Fruit fly (Drosophila melanogaster) whole organism, embryonic: Measurements from ENCODE around the gene trx.

ENCODE experiments used
- Adf1 ChIP-seq: fragments of 200-800 bp; sonication (Bioruptor generic); IDR thresholded peaks from 2 replicates; pipeline ENCODE4 v1.3.6; 2022; ENCODE audit warnings: missing biosample characterization, missing genetic modification characterization
- Asciz ChIP-seq: fragments of 200-800 bp; sonication (Bioruptor generic); optimal IDR thresholded peaks from 2 replicates; lab custom pipeline; 2017; ENCODE audit warnings: missing biosample characterization, mild to moderate bottlenecking, missing genetic modification characterization, missing genetic modification reagents
- CG13123 ChIP-seq: fragments of 200-800 bp; sonication (Bioruptor generic); optimal IDR thresholded peaks from 2 replicates; lab custom pipeline; 2016; ENCODE audit warnings: missing biosample characterization, missing genetic modification characterization
- CG1529 ChIP-seq: fragments of 200-800 bp; sonication (Bioruptor generic); optimal IDR thresholded peaks from 3 replicates; lab custom pipeline; 2018; ENCODE audit warnings: missing biosample characterization, missing genetic modification characterization
- CG15479 ChIP-seq: fragments of 200-800 bp; sonication (Bioruptor generic); optimal IDR thresholded peaks from 3 replicates; lab custom pipeline; 2019; ENCODE audit warnings: missing biosample characterization, mild to moderate bottlenecking, missing genetic modification characterization, moderate library complexity
- CG1602 ChIP-seq: fragments of 200-800 bp; sonication (Bioruptor generic); optimal IDR thresholded peaks from 3 replicates; lab custom pipeline; 2016; ENCODE audit warnings: missing biosample characterization, missing genetic modification characterization
- CG17612 ChIP-seq: fragments of 200-800 bp; sonication (Bioruptor generic); IDR thresholded peaks from 2 replicates; pipeline ENCODE4 v1.3.6; 2022; ENCODE audit warnings: missing biosample characterization, missing genetic modification characterization
- CG17802 ChIP-seq: fragments of 200-800 bp; sonication (Bioruptor generic); optimal IDR thresholded peaks from 2 replicates; lab custom pipeline; 2018; ENCODE audit warnings: missing biosample characterization, mild to moderate bottlenecking, missing genetic modification characterization, moderate library complexity
- CG17829 ChIP-seq: fragments of 200-800 bp; optimal IDR thresholded peaks from 2 replicates; lab custom pipeline; 2019; ENCODE audit warnings: missing biosample characterization, mild to moderate bottlenecking, missing genetic modification characterization, moderate library complexity
- CG4404 ChIP-seq: fragments of 200-800 bp; sonication (Bioruptor generic); IDR thresholded peaks from 2 replicates; pipeline ENCODE4 v1.3.6; 2022; ENCODE audit warnings: missing biosample characterization, missing genetic modification characterization
- CG4617 ChIP-seq: fragments of 200-800 bp; sonication (Bioruptor generic); optimal IDR thresholded peaks from 3 replicates; lab custom pipeline; 2016; ENCODE audit warnings: missing biosample characterization, missing genetic modification characterization, borderline replicate concordance
- CG6272 ChIP-seq: fragments of 200-800 bp; sonication (Bioruptor generic); IDR thresholded peaks from 2 replicates; pipeline ENCODE4 v1.3.6; 2022; ENCODE audit warnings: missing biosample characterization, missing genetic modification characterization
- CG7372 ChIP-seq: fragments of 200-800 bp; sonication (Bioruptor generic); IDR thresholded peaks from 2 replicates; pipeline ENCODE4 v1.3.6; 2022; ENCODE audit warnings: missing biosample characterization, missing genetic modification characterization
- CkIIα-i1 ChIP-seq: fragments of 200-800 bp; sonication (Bioruptor generic); IDR thresholded peaks from 2 replicates; pipeline ENCODE4 v1.3.6; 2022; ENCODE audit warnings: missing biosample characterization, missing genetic modification characterization
- Deaf1 ChIP-seq: fragments of 200-800 bp; optimal IDR thresholded peaks from 3 replicates; lab custom pipeline; 2019; ENCODE audit warnings: missing biosample characterization, mild to moderate bottlenecking, missing genetic modification characterization, moderate library complexity
- Dp ChIP-seq: fragments of 200-800 bp; sonication (Bioruptor generic); optimal IDR thresholded peaks from 2 replicates; lab custom pipeline; 2018; ENCODE audit warnings: missing biosample characterization, mild to moderate bottlenecking, missing genetic modification characterization, moderate library complexity
- Fer2 ChIP-seq: fragments of 200-800 bp; sonication (Bioruptor generic); optimal IDR thresholded peaks from 2 replicates; lab custom pipeline; 2018; ENCODE audit warnings: missing biosample characterization, mild to moderate bottlenecking, missing genetic modification characterization, moderate library complexity
- Hsf ChIP-seq: fragments of 200-800 bp; sonication (Bioruptor generic); optimal IDR thresholded peaks from 3 replicates; lab custom pipeline; 2016; ENCODE audit warnings: missing biosample characterization, missing genetic modification characterization
- Lhr ChIP-seq: fragments of 200-800 bp; sonication (Bioruptor generic); optimal IDR thresholded peaks from 3 replicates; lab custom pipeline; 2017; ENCODE audit warnings: mild to moderate bottlenecking, missing biosample characterization, missing genetic modification reagents, missing genetic modification characterization
- MBD-R2 ChIP-seq: fragments of 200-800 bp; sonication (Bioruptor generic); IDR thresholded peaks from 2 replicates; pipeline ENCODE4 v1.3.6; 2022; ENCODE audit warnings: missing biosample characterization, missing genetic modification characterization
- Mad ChIP-seq: fragments of 200-800 bp; sonication (Bioruptor generic); optimal IDR thresholded peaks from 2 replicates; lab custom pipeline; 2016; ENCODE audit warnings: missing biosample characterization, missing genetic modification characterization
- Mes4 ChIP-seq: fragments of 200-800 bp; sonication (Bioruptor generic); optimal IDR thresholded peaks from 2 replicates; lab custom pipeline; 2016; ENCODE audit warnings: missing biosample characterization, missing genetic modification characterization
- Oli ChIP-seq: fragments of 200-800 bp; sonication (Bioruptor generic); optimal IDR thresholded peaks from 2 replicates; lab custom pipeline; 2018; ENCODE audit warnings: missing biosample characterization, mild to moderate bottlenecking, missing genetic modification characterization, moderate library complexity
- Poxn ChIP-seq: fragments of 200-800 bp; sonication (Bioruptor generic); IDR thresholded peaks from 2 replicates; pipeline ENCODE4 v1.3.6; 2022; ENCODE audit warnings: missing biosample characterization, missing genetic modification characterization
- Usf ChIP-seq: fragments of 200-800 bp; sonication (Bioruptor generic); optimal IDR thresholded peaks from 2 replicates; lab custom pipeline; 2017; ENCODE audit warnings: missing genotype, missing biosample characterization, missing genetic modification characterization
- ap ChIP-seq: fragments of 200-800 bp; sonication (Bioruptor generic); IDR thresholded peaks from 2 replicates; pipeline ENCODE4 v1.3.6; 2022; ENCODE audit warnings: missing biosample characterization, missing genetic modification characterization
- bsh ChIP-seq, 2 experiments: fragments of 200-800 bp; sonication (Bioruptor generic); optimal IDR thresholded peaks; 2 replicates each; lab custom pipeline; 2017 to 2018; ENCODE audit warnings: mild to moderate bottlenecking in 2 of 2, missing biosample characterization in 2 of 2, missing genetic modification characterization in 2 of 2, moderate library complexity in 1 of 2
- chinmo ChIP-seq: fragments of 200-800 bp; sonication (Bioruptor generic); IDR thresholded peaks from 4 replicates; pipeline ENCODE4 v1.3.6; 2022; ENCODE audit warnings: missing biosample characterization, missing genetic modification characterization; ENCODE audit not compliant: partially characterized antibody
- da ChIP-seq: fragments of 200-800 bp; sonication (Bioruptor generic); optimal IDR thresholded peaks from 2 replicates; lab custom pipeline; 2016; ENCODE audit warnings: missing biosample characterization, missing genetic modification characterization
- dmrt11E ChIP-seq: fragments of 200-800 bp; sonication (Bioruptor generic); optimal IDR thresholded peaks from 3 replicates; lab custom pipeline; 2018; ENCODE audit warnings: missing biosample characterization, mild to moderate bottlenecking, missing genetic modification characterization, moderate library complexity
- dpn ChIP-seq, 2 experiments: fragments of 200-800 bp; sonication (Bioruptor generic); optimal IDR thresholded peaks; 3 replicates each; lab custom pipeline; 2016; ENCODE audit warnings: missing biosample characterization in 2 of 2, missing genetic modification characterization in 2 of 2
- ems ChIP-seq: fragments of 200-800 bp; sonication (Bioruptor generic); optimal IDR thresholded peaks from 3 replicates; lab custom pipeline; 2016; ENCODE audit warnings: missing biosample characterization, missing genetic modification characterization
- en ChIP-seq: fragments of 200-800 bp; sonication (Bioruptor generic); optimal IDR thresholded peaks from 2 replicates; lab custom pipeline; 2016; ENCODE audit warnings: missing biosample characterization, missing genetic modification characterization
- gt ChIP-seq: fragments of 200-800 bp; sonication (Bioruptor generic); IDR thresholded peaks from 2 replicates; pipeline ENCODE4 v1.3.6; 2022; ENCODE audit warnings: missing biosample characterization, missing genetic modification characterization
- ham ChIP-seq: fragments of 200-800 bp; sonication (Bioruptor generic); IDR thresholded peaks from 2 replicates; pipeline ENCODE4 v1.3.6; 2022; ENCODE audit warnings: missing biosample characterization, missing genetic modification characterization
- her ChIP-seq: fragments of 200-800 bp; sonication (Bioruptor generic); optimal IDR thresholded peaks from 2 replicates; lab custom pipeline; 2016; ENCODE audit warnings: missing biosample characterization, missing genetic modification characterization
- inv ChIP-seq: fragments of 200-800 bp; sonication (Bioruptor generic); IDR thresholded peaks from 2 replicates; pipeline ENCODE4 v1.3.6; 2022; ENCODE audit warnings: missing biosample characterization, missing genetic modification characterization; ENCODE audit not compliant: partially characterized antibody
- ken ChIP-seq: fragments of 200-800 bp; sonication (Bioruptor generic); IDR thresholded peaks from 3 replicates; pipeline ENCODE4 v1.3.6; 2022; ENCODE audit warnings: missing biosample characterization, missing genetic modification characterization
- kni ChIP-seq: fragments of 200-800 bp; sonication (Bioruptor generic); optimal IDR thresholded peaks from 3 replicates; lab custom pipeline; 2017; ENCODE audit warnings: mild to moderate bottlenecking, missing biosample characterization, missing genetic modification reagents, missing genetic modification characterization
- lov ChIP-seq, 2 experiments: fragments of 200-800 bp in 1 of 2; fragments of >200 bp in 1 of 2; sonication (Bioruptor generic) in 1 of 2; IDR thresholded peaks in 1 of 2; optimal IDR thresholded peaks in 1 of 2; 2 replicates in 1 of 2; 3 replicates in 1 of 2; pipeline versions ENCODE4 v1.3.6 to Lab custom; 2017 to 2022; ENCODE audit warnings: missing biosample characterization in 1 of 2, missing genetic modification characterization in 1 of 2
- luna ChIP-seq: fragments of 200-800 bp; sonication (Bioruptor generic); optimal IDR thresholded peaks from 2 replicates; lab custom pipeline; 2016; ENCODE audit warnings: missing biosample characterization, missing genetic modification characterization
- mirr ChIP-seq: fragments of 200-800 bp; sonication (Bioruptor generic); optimal IDR thresholded peaks from 3 replicates; lab custom pipeline; 2018; ENCODE audit warnings: missing biosample characterization, mild to moderate bottlenecking, missing genetic modification characterization
- pan ChIP-seq, 4 experiments: fragments of >200 bp in 3 of 4; fragments of 200-800 bp in 1 of 4; sonication (Bioruptor generic) in 1 of 4; optimal IDR thresholded peaks in 3 of 4; IDR thresholded peaks in 1 of 4; 2 replicates each; pipeline versions ENCODE4 v1.3.6 to Lab custom; 2017 to 2022; ENCODE audit warnings: missing biosample characterization in 2 of 4, missing genetic modification characterization in 2 of 4, mixed read lengths in 1 of 4
- pho ChIP-seq: fragments of 200-800 bp; sonication (Bioruptor generic); optimal IDR thresholded peaks from 2 replicates; lab custom pipeline; 2016; ENCODE audit warnings: missing biosample characterization, missing genetic modification characterization
- pzg ChIP-seq: fragments of 200-800 bp; sonication (Bioruptor generic); optimal IDR thresholded peaks from 3 replicates; lab custom pipeline; 2018; ENCODE audit warnings: missing biosample characterization, mild to moderate bottlenecking, missing genetic modification characterization, moderate library complexity
- schlank ChIP-seq: fragments of 200-800 bp; sonication (Bioruptor generic); optimal IDR thresholded peaks from 2 replicates; lab custom pipeline; 2018; ENCODE audit warnings: missing biosample characterization, mild to moderate bottlenecking, missing genetic modification characterization
- slp2 ChIP-seq: fragments of 200-800 bp; sonication (Bioruptor generic); optimal IDR thresholded peaks from 2 replicates; lab custom pipeline; 2016; ENCODE audit warnings: missing biosample characterization, missing genetic modification characterization
- sob ChIP-seq: fragments of 200-800 bp; sonication (Bioruptor generic); IDR thresholded peaks from 2 replicates; pipeline ENCODE4 v1.3.6; 2022; ENCODE audit warnings: missing biosample characterization, missing genetic modification characterization
- tap ChIP-seq: fragments of 200-800 bp; optimal IDR thresholded peaks from 3 replicates; lab custom pipeline; 2019; ENCODE audit warnings: missing biosample characterization, mild to moderate bottlenecking, missing genetic modification characterization, moderate library complexity
- tio ChIP-seq: fragments of 200-800 bp; sonication (Bioruptor generic); optimal IDR thresholded peaks from 2 replicates; lab custom pipeline; 2017; ENCODE audit warnings: missing biosample characterization, missing genetic modification characterization, inconsistent platforms
- vnd ChIP-seq: fragments of 200-800 bp; sonication (Bioruptor generic); IDR thresholded peaks from 3 replicates; pipeline ENCODE4 v1.3.6; 2022; ENCODE audit warnings: missing biosample characterization, missing genetic modification characterization; ENCODE audit not compliant: partially characterized antibody

Gene trx

dm6 chr3R:14299891-14300290 lies 13.2 kb upstream of the trx start (continued):
- no peak for TF ChIP-seq schlank
- no peak for TF ChIP-seq Usf (GFP tag; lab: Kevin White, UChicago)
- no peak for TF ChIP-seq MBD-R2 (GFP tag; lab: Robert Waterston, UW)
- TF ChIP-seq da (GFP tag; lab: Kevin White, UChicago), result no peak
- no peak for TF ChIP-seq lov (optimal IDR thresholded peaks at IDR 0.05; lab: Kevin White, UChicago)
- TF ChIP-seq lov (GFP tag; IDR thresholded peaks at IDR 0.05; lab: Robert Waterston, UW), result peak; percentile 72; the same call in 1 of the 3 replicates
- TF ChIP-seq vnd (GFP tag; lab: Robert Waterston, UW), result no peak
- TF ChIP-seq luna, result no peak
- TF ChIP-seq en, result no peak
- peak; percentile 49 for TF ChIP-seq tap (tag; lab: Kevin White, UChicago)
- no peak for TF ChIP-seq CG15479 (GFP tag; lab: Kevin White, UChicago)
- no peak for TF ChIP-seq CkIIα-i1 (GFP tag; lab: Robert Waterston, UW)
- no peak for TF ChIP-seq Hsf (GFP tag; lab: Kevin White, UChicago)
- no peak for TF ChIP-seq her (GFP tag; lab: Kevin White, UChicago)
- no peak for TF ChIP-seq ap (GFP tag; lab: Robert Waterston, UW)
- no peak for TF ChIP-seq CG17829
- no peak for TF ChIP-seq chinmo (GFP tag; lab: Robert Waterston, UW)
- TF ChIP-seq Poxn (GFP tag; lab: Robert Waterston, UW), result no peak
- no peak for TF ChIP-seq CG4617
- peak; percentile 21 for TF ChIP-seq CG1529 (GFP tag; lab: Kevin White, UChicago)
- no peak for TF ChIP-seq Mad (GFP tag; lab: Kevin White, UChicago)
- TF ChIP-seq mirr (GFP tag; lab: Kevin White, UChicago), result peak; percentile 12
- no peak for TF ChIP-seq dpn (GFP tag; optimal IDR thresholded peaks at IDR 0.05; lab: Kevin White, UChicago)
- no peak for TF ChIP-seq CG7372 (GFP tag; lab: Robert Waterston, UW)
- peak; percentile 87 for TF ChIP-seq kni (GFP tag; lab: Kevin White, UChicago)
- TF ChIP-seq CG1602 (GFP tag; lab: Kevin White, UChicago), result no peak
- no peak for TF ChIP-seq CG13123 (GFP tag; lab: Kevin White, UChicago)
- TF ChIP-seq Oli (tag; lab: Kevin White, UChicago), result no peak
- no peak for TF ChIP-seq ems (GFP tag; lab: Kevin White, UChicago)
- TF ChIP-seq Fer2, result no peak
- no peak for TF ChIP-seq pho
- TF ChIP-seq Dp (GFP tag; lab: Kevin White, UChicago), result no peak
- TF ChIP-seq tio (GFP tag; lab: Kevin White, UChicago), result no peak
- no peak for TF ChIP-seq CG4404 (GFP tag; lab: Robert Waterston, UW)
- no peak for TF ChIP-seq Mes4 (GFP tag; lab: Kevin White, UChicago)
- no peak for TF ChIP-seq CG17802
- TF ChIP-seq slp2 (GFP tag; lab: Kevin White, UChicago), result no peak
- TF ChIP-seq gt (GFP tag; lab: Robert Waterston, UW), result no peak
- TF ChIP-seq ken (GFP tag; lab: Robert Waterston, UW), result no peak
- no peak for TF ChIP-seq CG6272 (GFP tag; lab: Robert Waterston, UW)
- peak in 1 of 2 experiments; percentile 43 for TF ChIP-seq bsh (GFP tag; optimal IDR thresholded peaks at IDR 0.05; lab: Kevin White, UChicago)
- peak; percentile 77 for TF ChIP-seq Asciz (GFP tag; lab: Kevin White, UChicago)
- no peak for TF ChIP-seq Lhr (GFP tag; lab: Kevin White, UChicago)
- TF ChIP-seq pan (optimal IDR thresholded peaks at IDR 0.05; lab: Kevin White, UChicago), result no peak
- TF ChIP-seq pan (GFP tag; optimal IDR thresholded peaks at IDR 0.05 in 1 of 2, IDR thresholded peaks at IDR 0.05 in 1 of 2), result no peak
- no peak for TF ChIP-seq sob (GFP tag; lab: Robert Waterston, UW)
- TF ChIP-seq Adf1, result no peak
- TF ChIP-seq dmrt11E (tag; lab: Kevin White, UChicago), result peak; percentile 26
- no peak for TF ChIP-seq inv (GFP tag; lab: Robert Waterston, UW)
- TF ChIP-seq ham (GFP tag; lab: Robert Waterston, UW), result no peak
- TF ChIP-seq pzg (GFP tag; lab: Kevin White, UChicago), result no peak
- TF ChIP-seq Deaf1, result no peak
- TF ChIP-seq CG17612, result no peak
